Fruit fly (Drosophila melanogaster): ENCODE results near the gene CG6013.

DNA sequence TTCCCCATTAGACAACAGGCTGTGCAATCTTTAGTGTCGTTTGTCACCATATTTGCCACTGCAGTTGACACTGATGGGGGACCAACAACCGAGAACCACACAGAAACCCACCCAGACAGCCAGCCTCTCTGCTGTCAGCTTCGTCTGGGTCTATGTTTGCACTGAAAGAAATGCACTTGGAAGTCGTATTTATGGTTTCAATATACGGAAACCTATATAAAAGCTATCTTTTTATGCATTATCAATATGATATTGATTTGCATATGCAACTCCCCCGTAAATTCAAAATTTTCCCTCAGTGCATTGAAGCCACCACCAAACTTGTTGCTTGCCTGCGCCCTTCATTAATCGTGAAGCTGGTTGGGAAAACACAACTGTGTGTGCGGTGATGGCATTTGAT lies 42.9 kb downstream of the CG6013 start:
- TF ChIP-seq CG1832 (GFP tag; optimal IDR thresholded peaks at IDR 0.05) = no peak
- no peak for TF ChIP-seq ab (GFP tag; optimal IDR thresholded peaks at IDR 0.05)
- no peak for TF ChIP-seq CG1024 (GFP tag; IDR thresholded peaks at IDR 0.05)

All from whole organism, embryonic.